Worm (Caenorhabditis elegans): Measurements from ENCODE around the gene gon-1.

The gon-1 gene

DNA sequence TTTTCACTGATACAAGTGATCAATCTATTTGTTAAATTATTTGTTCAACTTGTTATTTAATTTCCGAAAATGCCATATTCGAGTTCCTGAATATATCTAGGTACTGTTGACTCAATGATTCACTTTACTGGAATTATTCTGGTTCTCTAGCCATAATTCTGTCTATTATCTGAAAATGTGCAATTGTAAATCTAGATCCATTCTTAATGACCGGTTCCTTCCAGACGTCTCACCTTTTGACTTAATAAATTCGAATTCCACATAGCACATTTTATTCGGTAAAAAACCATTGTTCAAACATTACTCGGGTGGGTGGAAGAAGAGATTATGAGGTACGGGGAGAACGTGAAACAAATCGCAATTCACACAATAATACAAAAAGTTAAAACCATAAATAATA, 36.2 kb upstream of the gon-1 start (continued):
- TF ChIP-seq ets-4 (GFP tag; optimal IDR thresholded peaks at IDR 0.05) (no peak), F57C9.4 (tag; optimal IDR thresholded peaks at IDR 0.05) (no peak), Y67H2A.10 (GFP tag; conservative IDR thresholded peaks at IDR 0.05) (no peak), lin-40 (tag; optimal IDR thresholded peaks at IDR 0.05) (no peak), ceh-100 (GFP tag; IDR thresholded peaks at IDR 0.05) (peak; percentile 10; the same call in 1 of the 2 replicates), him-1 (tag; optimal IDR thresholded peaks at IDR 0.05) (peak; percentile 43), snpc-1.1 (tag; optimal IDR thresholded peaks at IDR 0.05; ENCODE audit: insufficient read depth) (no peak), aptf-2 (GFP tag; conservative IDR thresholded peaks at IDR 0.05) (no peak), tbp1 (GFP tag; optimal IDR thresholded peaks at IDR 0.05) (peak; percentile 10), nhr-27 (tag; optimal IDR thresholded peaks at IDR 0.05) (no peak), unc-130 (GFP tag; optimal IDR thresholded peaks at IDR 0.05) (no peak), madf-3 (GFP tag; IDR thresholded peaks at IDR 0.05) (peak; percentile 52; the same call in 1 of the 2 replicates), F52B5.7 (tag; optimal IDR thresholded peaks at IDR 0.05) (no peak), B0035.1 (tag; optimal IDR thresholded peaks at IDR 0.05) (no peak), nfyb-1 (GFP tag; IDR thresholded peaks at IDR 0.05) (peak; percentile 37; the same call in 1 of the 2 replicates), sea-2 (GFP tag; IDR thresholded peaks at IDR 0.05) (no peak), hlh-26 (GFP tag; conservative IDR thresholded peaks at IDR 0.05) (no peak), hrde-1 (tag; optimal IDR thresholded peaks at IDR 0.05; ENCODE audit: borderline replicate concordance) (peak; percentile 57), lin-54 (GFP tag; optimal IDR thresholded peaks at IDR 0.05) (peak; percentile 5), nhr-90 (tag; optimal IDR thresholded peaks at IDR 0.05) (no peak), nfya-2 (GFP tag; IDR thresholded peaks at IDR 0.05) (no peak), athp-1 (tag; optimal IDR thresholded peaks at IDR 0.05) (no peak)

ce11 chrIV:9982895-9983294, 29.7 kb upstream of the gon-1 start, which contains the start of gene mam-2:
Gene mam-2 (plus strand): TSS chrIV:9983195.
- no peak for TF ChIP-seq akir-1 (GFP tag; optimal IDR thresholded peaks at IDR 0.05)
- no peak for TF ChIP-seq let-526 (GFP tag; IDR thresholded peaks at IDR 0.05)
- no peak for TF ChIP-seq lin-40 (tag; optimal IDR thresholded peaks at IDR 0.05)
- no peak for TF ChIP-seq nfya-2 (GFP tag; IDR thresholded peaks at IDR 0.05)
- TF ChIP-seq snpc-1.3 (tag; optimal IDR thresholded peaks at IDR 0.05; ENCODE audit: insufficient read depth), result no peak
- TF ChIP-seq cebp-1 (GFP tag; IDR thresholded peaks at IDR 0.05), result no peak
- no peak for TF ChIP-seq cebp-1 (tag; optimal IDR thresholded peaks at IDR 0.05)
- TF ChIP-seq repo-1 (tag; optimal IDR thresholded peaks at IDR 0.05), result no peak
- no peak for TF ChIP-seq C06A6.2 (GFP tag; conservative IDR thresholded peaks at IDR 0.05)

ce11 chrIV:9982226-9982794, 29.1 kb upstream of the gon-1 start, which contains the start of gene rrp-1:
Gene rrp-1 (minus strand): TSS chrIV:9982276.
- TF ChIP-seq let-607 (tag; optimal IDR thresholded peaks at IDR 0.05) (no peak), nhr-80 (tag; optimal IDR thresholded peaks at IDR 0.05) (no peak), mcd-1 (GFP tag; IDR thresholded peaks at IDR 0.05) (peak; percentile 36; the same call in 1 of the 2 replicates), akir-1 (GFP tag; optimal IDR thresholded peaks at IDR 0.05) (no peak), hmg-1.2 (GFP tag; IDR thresholded peaks at IDR 0.05) (peak; percentile 87), rec-8 (tag; optimal IDR thresholded peaks at IDR 0.05) (no peak), T07F8.4 (tag; optimal IDR thresholded peaks at IDR 0.05) (no peak)
